Fruit fly (Drosophila melanogaster) whole organism, wandering third instar larva: Measurements from ENCODE around the gene CG34155.
A peak's percentile ranks its signal among the peaks of the same experiment; 100 is the strongest.

ENCODE experiments used
- Abd-B ChIP-seq: fragments of >200 bp; optimal IDR thresholded peaks from 2 replicates; lab custom pipeline; 2017; ENCODE audit warnings: missing biosample characterization, missing genetic modification characterization
- CG32264 ChIP-seq: fragments of 200-800 bp; sonication (Bioruptor generic); optimal IDR thresholded peaks from 2 replicates; lab custom pipeline; 2016; ENCODE audit warnings: missing biosample characterization, missing genetic modification characterization
- CG9705 ChIP-seq: fragments of 200-800 bp; sonication (Bioruptor generic); optimal IDR thresholded peaks from 2 replicates; lab custom pipeline; 2018; ENCODE audit warnings: missing biosample characterization, mild to moderate bottlenecking, missing genetic modification characterization
- CrebA ChIP-seq: fragments of 200-800 bp; sonication (Bioruptor generic); optimal IDR thresholded peaks from 2 replicates; lab custom pipeline; 2016; ENCODE audit warnings: missing biosample characterization, mild to moderate bottlenecking, missing genetic modification characterization, borderline replicate concordance
- Dfd ChIP-seq: fragments of >200 bp; optimal IDR thresholded peaks from 2 replicates; lab custom pipeline; 2017; ENCODE audit warnings: missing biosample characterization, missing genetic modification characterization
- Dif ChIP-seq: fragments of 200-275, 200-300 bp; sonication (Bioruptor generic); optimal IDR thresholded peaks from 2 replicates; lab custom pipeline; 2018; ENCODE audit warnings: missing biosample characterization, missing genetic modification characterization; ENCODE audit not compliant: partially characterized antibody
- GATAd ChIP-seq: sonication (Bioruptor generic); optimal IDR thresholded peaks from 2 replicates; lab custom pipeline; 2016; ENCODE audit warnings: missing biosample characterization, missing genetic modification characterization
- HLH106 ChIP-seq: fragments of 200-800 bp; optimal IDR thresholded peaks from 3 replicates; lab custom pipeline; 2019; ENCODE audit warnings: missing biosample characterization, mild to moderate bottlenecking, missing genetic modification characterization, moderate library complexity
- Hnf4 ChIP-seq: fragments of 200-800 bp; sonication (Bioruptor generic); optimal IDR thresholded peaks from 2 replicates; lab custom pipeline; 2016; ENCODE audit warnings: missing biosample characterization, mild to moderate bottlenecking, missing genetic modification characterization
- Hr78 ChIP-seq: fragments of >200 bp; optimal IDR thresholded peaks from 2 replicates; lab custom pipeline; 2017; ENCODE audit warnings: missing biosample characterization, missing genetic modification characterization
- Hr83 ChIP-seq: fragments of 200-300 bp; sonication (Bioruptor generic); optimal IDR thresholded peaks from 2 replicates; lab custom pipeline; 2016; ENCODE audit warnings: missing biosample characterization, mild to moderate bottlenecking, missing genetic modification characterization, moderate library complexity; ENCODE audit not compliant: poor library complexity, severe bottlenecking
- Jra ChIP-seq: sonication (Bioruptor generic); optimal IDR thresholded peaks from 2 replicates; lab custom pipeline; 2016; ENCODE audit warnings: missing biosample characterization, missing genetic modification characterization
- Mio ChIP-seq: sonication (Bioruptor generic); optimal IDR thresholded peaks from 2 replicates; lab custom pipeline; 2016; ENCODE audit warnings: missing biosample characterization, missing genetic modification characterization
- Myc ChIP-seq: fragments of >200 bp; optimal IDR thresholded peaks from 2 replicates; lab custom pipeline; 2017
- N ChIP-seq: fragments of >200 bp; optimal IDR thresholded peaks from 2 replicates; lab custom pipeline; 2018; ENCODE audit warnings: missing biosample characterization, missing external identifiers, missing genetic modification characterization
- OdsH ChIP-seq: fragments of 200-800 bp; sonication (Bioruptor generic); optimal IDR thresholded peaks from 2 replicates; lab custom pipeline; 2016; ENCODE audit warnings: missing biosample characterization, mild to moderate bottlenecking, missing genetic modification characterization
- Rel ChIP-seq, 2 experiments: fragments of 200-800 bp; sonication (Bioruptor generic) in 1 of 2; optimal IDR thresholded peaks; 2 replicates in 1 of 2; 3 replicates in 1 of 2; lab custom pipeline; 2016 to 2019; ENCODE audit warnings: mild to moderate bottlenecking in 2 of 2, missing biosample characterization in 2 of 2, missing genetic modification characterization in 2 of 2, moderate library complexity in 1 of 2
- Sp1 ChIP-seq: fragments of 200-800 bp; sonication (Bioruptor generic); optimal IDR thresholded peaks from 3 replicates; lab custom pipeline; 2019; ENCODE audit warnings: missing biosample characterization, mild to moderate bottlenecking, missing genetic modification characterization, moderate library complexity
- Vsx2 ChIP-seq: fragments of 200-300, 225-300 bp; sonication (Bioruptor generic); optimal IDR thresholded peaks from 2 replicates; lab custom pipeline; 2018; ENCODE audit warnings: missing biosample characterization, missing genetic modification characterization; ENCODE audit not compliant: partially characterized antibody
- br ChIP-seq: fragments of 200-800 bp; sonication (Bioruptor generic); optimal IDR thresholded peaks from 2 replicates; lab custom pipeline; 2016; ENCODE audit warnings: missing biosample characterization, missing genetic modification characterization
- brk ChIP-seq: fragments of 200-800 bp; sonication (Bioruptor generic); optimal IDR thresholded peaks from 2 replicates; lab custom pipeline; 2016; ENCODE audit warnings: missing biosample characterization, mild to moderate bottlenecking, missing genetic modification characterization
- dl ChIP-seq, 2 experiments: fragments of 175-275, 200-275 bp in 1 of 2; fragments of 200-275 bp in 1 of 2; sonication (Bioruptor generic); optimal IDR thresholded peaks; lab custom pipeline; 2018; ENCODE audit warnings: mild to moderate bottlenecking in 2 of 2, missing biosample characterization in 2 of 2, missing genetic modification characterization in 2 of 2, moderate library complexity in 2 of 2; ENCODE audit not compliant: partially characterized antibody in 2 of 2, insufficient read depth in 1 of 2
- dmrt93B ChIP-seq: fragments of 200-800 bp; sonication (Bioruptor generic); optimal IDR thresholded peaks from 2 replicates; lab custom pipeline; 2018; ENCODE audit warnings: missing biosample characterization, mild to moderate bottlenecking, missing genetic modification characterization
- dsf ChIP-seq: sonication (Bioruptor generic); optimal IDR thresholded peaks from 2 replicates; lab custom pipeline; 2016; ENCODE audit warnings: missing biosample characterization, missing genetic modification characterization, borderline replicate concordance
- ey ChIP-seq: fragments of 200-800 bp; sonication (Bioruptor generic); optimal IDR thresholded peaks from 2 replicates; lab custom pipeline; 2016; ENCODE audit warnings: missing biosample characterization, missing genetic modification characterization
- foxo ChIP-seq, 2 experiments: fragments of 200-800 bp; sonication (Bioruptor generic); optimal IDR thresholded peaks; 2 replicates in 1 of 2; 3 replicates in 1 of 2; lab custom pipeline; 2016 to 2017; ENCODE audit warnings: missing biosample characterization in 2 of 2, missing genetic modification characterization in 2 of 2
- fru ChIP-seq: fragments of 200-800 bp; sonication (Bioruptor generic); optimal IDR thresholded peaks from 3 replicates; lab custom pipeline; 2016; ENCODE audit warnings: missing biosample characterization, mild to moderate bottlenecking, missing genetic modification characterization
- h ChIP-seq: fragments of 200-800 bp; sonication (Bioruptor generic); optimal IDR thresholded peaks from 3 replicates; lab custom pipeline; 2016; ENCODE audit warnings: missing biosample characterization, mild to moderate bottlenecking, missing genetic modification characterization
- jim ChIP-seq: fragments of 175-275, 200-325 bp; sonication (Bioruptor generic); optimal IDR thresholded peaks from 2 replicates; lab custom pipeline; 2016; ENCODE audit warnings: missing biosample characterization, mild to moderate bottlenecking, missing genetic modification characterization
- lola ChIP-seq: fragments of >200 bp; optimal IDR thresholded peaks from 2 replicates; lab custom pipeline; 2017; ENCODE audit warnings: missing biosample characterization, missing genetic modification characterization
- pan ChIP-seq: fragments of >200 bp; optimal IDR thresholded peaks from 2 replicates; lab custom pipeline; 2017
- psq ChIP-seq: fragments of 200-800 bp; sonication (Bioruptor generic); optimal IDR thresholded peaks from 3 replicates; lab custom pipeline; 2017; ENCODE audit warnings: missing biosample characterization, mild to moderate bottlenecking, missing genetic modification characterization, moderate library complexity
- rgr ChIP-seq: fragments of 200-800 bp; sonication (Bioruptor generic); optimal IDR thresholded peaks from 3 replicates; lab custom pipeline; 2016; ENCODE audit warnings: missing biosample characterization, mild to moderate bottlenecking, missing genetic modification characterization
- sage ChIP-seq: fragments of 200-800 bp; sonication (Bioruptor generic); optimal IDR thresholded peaks from 2 replicates; lab custom pipeline; 2016; ENCODE audit warnings: missing biosample characterization, mild to moderate bottlenecking, missing genetic modification characterization
- sv ChIP-seq: fragments of 200-800 bp; sonication (Bioruptor generic); optimal IDR thresholded peaks from 3 replicates; lab custom pipeline; 2016; ENCODE audit warnings: missing biosample characterization, missing genetic modification characterization
- tai ChIP-seq: sonication (Bioruptor generic); optimal IDR thresholded peaks from 2 replicates; lab custom pipeline; 2016; ENCODE audit warnings: missing biosample characterization, missing genetic modification characterization
- usp ChIP-seq: fragments of >200 bp; optimal IDR thresholded peaks from 2 replicates; lab custom pipeline; 2017; ENCODE audit warnings: missing biosample characterization, missing genetic modification characterization
- woc ChIP-seq: sonication (Bioruptor generic); optimal IDR thresholded peaks from 2 replicates; lab custom pipeline; 2016; ENCODE audit warnings: missing biosample characterization, mild to moderate bottlenecking, missing genetic modification characterization

Gene CG34155

dm6 chr3R:30601440-30602256 is 41.6 kb upstream of the CG34155 start, which contains the start of the genes CG2246 and CG31021 (continued):
- TF ChIP-seq Dif = no peak
- TF ChIP-seq sv (GFP tag; lab: Kevin White, UChicago) = peak; percentile 74
- TF ChIP-seq OdsH (GFP tag; lab: Kevin White, UChicago) = peak; percentile 1
- TF ChIP-seq Sp1 (GFP tag; lab: Kevin White, UChicago) = no peak

dm6 chr3R:30600154-30601009 is 40.4 kb upstream of the CG34155 start:
- TF ChIP-seq rgr (GFP tag; lab: Kevin White, UChicago) (peak; percentile 91), jim (GFP tag; lab: Kevin White, UChicago) (no peak), Rel (GFP tag; optimal IDR thresholded peaks at IDR 0.05; lab: Kevin White, UChicago) (peak; percentile 20), Rel (tag; optimal IDR thresholded peaks at IDR 0.05; lab: Kevin White, UChicago) (peak; percentile 62), dl (GFP tag; optimal IDR thresholded peaks at IDR 0.05; lab: Kevin White, UChicago; ENCODE audit: insufficient read depth in 1 of 2, partially characterized antibody in 2 of 2) (no peak), Abd-B (GFP tag; lab: Kevin White, UChicago) (no peak), lola (GFP tag; lab: Kevin White, UChicago) (no peak), Hr83 (GFP tag; lab: Kevin White, UChicago) (peak; percentile 48), foxo (GFP tag; optimal IDR thresholded peaks at IDR 0.05; lab: Kevin White, UChicago) (peak; percentile 67 to 95), Jra (peak; percentile 72), brk (GFP tag; lab: Kevin White, UChicago) (peak; percentile 84), dsf (GFP tag; lab: Kevin White, UChicago) (peak; percentile 65), h (GFP tag; lab: Kevin White, UChicago) (peak; percentile 96), br (GFP tag; lab: Kevin White, UChicago) (peak; percentile 94), CrebA (GFP tag; lab: Kevin White, UChicago) (peak; percentile 63), CG32264 (GFP tag; lab: Kevin White, UChicago) (peak; percentile 84), N (GFP tag; lab: Kevin White, UChicago) (no peak), Myc (no peak), Hr78 (GFP tag; lab: Kevin White, UChicago) (no peak), usp (GFP tag; lab: Kevin White, UChicago) (no peak), sv (GFP tag; lab: Kevin White, UChicago) (peak; percentile 43), dmrt93B (peak; percentile 66), tai (no peak), ey (GFP tag; lab: Kevin White, UChicago) (peak; percentile 92), HLH106 (tag; lab: Kevin White, UChicago) (peak; percentile 83), Sp1 (GFP tag; lab: Kevin White, UChicago) (peak; percentile 84), Dfd (GFP tag; lab: Kevin White, UChicago) (no peak), Hnf4 (GFP tag; lab: Kevin White, UChicago) (peak; percentile 89), psq (GFP tag; lab: Kevin White, UChicago) (peak; percentile 96), Mio (GFP tag; lab: Kevin White, UChicago) (no peak), Dif (peak; percentile 43), woc (peak; percentile 65), Vsx2 (GFP tag; lab: Kevin White, UChicago) (no peak), GATAd (no peak), pan (lab: Kevin White, UChicago) (no peak), fru (peak; percentile 92), CG9705 (GFP tag; lab: Kevin White, UChicago) (peak; percentile 31), sage (GFP tag; lab: Kevin White, UChicago) (peak; percentile 87), OdsH (GFP tag; lab: Kevin White, UChicago) (peak; percentile 90)
- TF ChIP-seq, all 38 proteins: peak for 24
